Worm (Caenorhabditis elegans): ENCODE results near the gene cln-3.1.

cln-3.1 gene

DNA sequence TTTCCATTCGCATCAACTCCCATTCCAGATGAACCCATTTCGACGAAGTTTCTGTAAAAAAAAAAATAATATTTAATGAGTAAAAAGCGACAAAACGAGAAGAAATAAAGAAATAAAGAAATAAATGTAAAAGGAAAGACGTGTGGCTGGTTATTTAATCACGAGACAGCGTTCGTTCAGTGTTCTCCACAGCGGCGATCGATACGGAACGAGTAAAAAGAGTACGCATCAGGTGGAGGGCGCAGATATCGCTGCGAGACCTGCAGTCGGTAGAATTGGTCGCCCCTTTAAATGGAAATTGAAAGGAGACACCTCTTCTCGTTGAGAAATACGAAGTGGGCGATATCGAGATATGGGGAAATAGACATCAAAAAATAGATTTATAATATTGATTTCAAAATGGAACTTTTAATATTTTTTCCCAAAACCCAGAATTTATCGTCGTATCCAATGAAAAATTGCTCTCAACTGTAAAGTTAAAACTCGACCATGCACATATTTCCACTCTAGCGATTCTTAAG lies 36.7 kb downstream of the cln-3.1 start, which contains the start of gene pqn-70 (continued):
- TF ChIP-seq nhr-232 (tag; optimal IDR thresholded peaks at IDR 0.05) (no peak), ahr-1 (tag; optimal IDR thresholded peaks at IDR 0.05) (no peak), ztf-16 (tag; optimal IDR thresholded peaks at IDR 0.05) (peak; percentile 16), tbx-7 (tag; optimal IDR thresholded peaks at IDR 0.05) (peak; percentile 36), dve-1 (tag; optimal IDR thresholded peaks at IDR 0.05) (peak; percentile 15), zip-5 (tag; optimal IDR thresholded peaks at IDR 0.05) (peak; percentile 32), madf-2 (tag; optimal IDR thresholded peaks at IDR 0.05) (no peak), C38D4.7 (GFP tag; optimal IDR thresholded peaks at IDR 0.05) (no peak), C08G9.2 (tag; optimal IDR thresholded peaks at IDR 0.05) (peak; percentile 68), ttx-3 (tag; optimal IDR thresholded peaks at IDR 0.05) (no peak), hlh-6 (tag; optimal IDR thresholded peaks at IDR 0.05) (no peak), ceh-34 (tag; optimal IDR thresholded peaks at IDR 0.05) (peak; percentile 90), fax-1 (tag; optimal IDR thresholded peaks at IDR 0.05) (peak; percentile 52), pqm-1 (tag; optimal IDR thresholded peaks at IDR 0.05) (peak; percentile 40), unc-55 (GFP tag; optimal IDR thresholded peaks at IDR 0.05) (peak; percentile 31), ceh-18 (tag; optimal IDR thresholded peaks at IDR 0.05) (peak; percentile 35), ceh-24 (tag; optimal IDR thresholded peaks at IDR 0.05) (no peak), ceh-31 (tag; optimal IDR thresholded peaks at IDR 0.05) (peak; percentile 93), dmd-4 (tag; optimal IDR thresholded peaks at IDR 0.05; ENCODE audit: borderline replicate concordance) (peak; percentile 10), ceh-19 (GFP tag; optimal IDR thresholded peaks at IDR 0.05) (peak; percentile 52)

DNA sequence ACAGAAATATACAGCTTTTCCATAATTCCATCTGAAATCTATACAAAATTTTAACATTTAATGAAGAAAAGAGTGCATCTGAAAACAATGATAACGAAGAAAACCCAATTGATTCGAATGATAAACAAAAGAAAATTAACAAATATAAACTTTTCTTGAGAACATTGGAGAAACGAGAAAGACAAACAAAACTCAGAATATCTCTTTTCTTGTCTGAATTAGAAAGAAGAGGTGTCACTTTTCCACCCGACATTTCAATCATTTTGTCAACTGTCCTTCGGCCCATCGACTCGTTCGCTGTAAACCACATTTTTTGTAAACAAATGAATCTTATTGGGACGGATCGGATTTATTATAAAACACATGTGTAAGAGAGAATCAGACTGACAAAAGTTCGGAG lies 39.5 kb downstream of the cln-3.1 start, which contains the start of gene bgal-1:
TSS of gene bgal-1 (minus strand) at position 38 of the 400 bp plus-strand sequence.
- TF ChIP-seq pha-4 (tag; optimal IDR thresholded peaks at IDR 0.05) (no peak), unc-55 (GFP tag; optimal IDR thresholded peaks at IDR 0.05) (peak; percentile 81)

DNA sequence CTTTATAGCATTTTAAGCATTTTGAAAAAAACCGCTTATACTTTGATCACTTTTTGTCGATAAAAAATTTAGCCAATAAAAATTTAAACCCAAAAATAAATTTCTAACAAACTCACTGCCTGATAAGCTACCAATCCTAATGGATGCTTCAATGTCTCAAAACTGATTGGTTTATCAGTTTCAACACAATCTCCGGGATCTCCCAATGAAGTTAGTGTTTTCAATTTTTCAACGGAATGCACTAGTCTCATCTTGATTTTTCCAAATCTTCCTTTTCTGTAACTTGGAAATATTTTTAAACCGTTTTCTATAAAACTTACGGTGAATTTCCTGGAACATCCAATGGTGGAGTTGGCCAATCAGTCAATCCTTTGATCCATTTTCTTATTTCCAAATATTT lies 41.8 kb downstream of the cln-3.1 start:
- TF ChIP-seq unc-42 (tag; optimal IDR thresholded peaks at IDR 0.05) (no peak), ceh-18 (tag; optimal IDR thresholded peaks at IDR 0.05) (no peak), ets-4 (tag; optimal IDR thresholded peaks at IDR 0.05) (no peak), pqm-1 (tag; optimal IDR thresholded peaks at IDR 0.05) (no peak), C08G9.2 (tag; optimal IDR thresholded peaks at IDR 0.05) (no peak), ceh-45 (GFP tag; IDR thresholded peaks at IDR 0.05) (no peak), nhr-11 (tag; optimal IDR thresholded peaks at IDR 0.05) (no peak), ceh-30 (tag; optimal IDR thresholded peaks at IDR 0.05) (no peak), dmd-4 (tag; optimal IDR thresholded peaks at IDR 0.05; ENCODE audit: borderline replicate concordance) (no peak), tbx-2 (tag; optimal IDR thresholded peaks at IDR 0.05) (no peak), pros-1 (tag; optimal IDR thresholded peaks at IDR 0.05) (no peak), eyg-1 (tag; optimal IDR thresholded peaks at IDR 0.05) (no peak), ceh-2 (tag; optimal IDR thresholded peaks at IDR 0.05) (no peak), hlh-30 (tag; optimal IDR thresholded peaks at IDR 0.05; ENCODE audit: insufficient read depth) (no peak)

DNA sequence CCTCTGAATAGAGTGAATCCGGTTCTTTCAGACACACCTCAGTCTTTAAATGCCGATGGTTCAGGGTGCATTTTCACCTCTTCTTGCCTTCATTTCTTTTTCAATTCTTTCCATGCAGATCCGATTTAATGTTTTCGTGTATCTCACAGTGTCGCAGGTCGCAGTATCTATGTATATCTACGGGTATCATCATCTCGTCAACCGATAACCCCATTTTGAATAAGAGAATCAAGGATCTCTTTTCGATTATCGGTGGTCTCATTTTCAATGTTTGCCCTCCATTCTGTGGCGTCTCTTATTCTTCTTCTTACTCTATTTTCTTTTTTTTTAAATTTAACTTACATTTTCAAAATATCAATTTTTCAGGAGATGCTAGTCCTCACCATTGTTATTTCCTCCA lies 44.5 kb downstream of the cln-3.1 start, which contains the start of gene T19B10.2:
TSS of gene T19B10.2 (plus strand) at position 367 of the 400 bp plus-strand sequence.
- no peak for TF ChIP-seq mec-3 (tag; optimal IDR thresholded peaks at IDR 0.05; ENCODE audit: borderline replicate concordance)
- no peak for TF ChIP-seq pros-1 (tag; optimal IDR thresholded peaks at IDR 0.05)
- no peak for TF ChIP-seq ceh-2 (tag; optimal IDR thresholded peaks at IDR 0.05)
- no peak for TF ChIP-seq rnt-1 (tag; optimal IDR thresholded peaks at IDR 0.05)
- no peak for TF ChIP-seq nhr-11 (tag; optimal IDR thresholded peaks at IDR 0.05)
- no peak for TF ChIP-seq pha-4 (tag; optimal IDR thresholded peaks at IDR 0.05)
- TF ChIP-seq madf-2 (tag; optimal IDR thresholded peaks at IDR 0.05), result no peak
- no peak for TF ChIP-seq tbx-7 (tag; optimal IDR thresholded peaks at IDR 0.05)
- TF ChIP-seq T23F11.4 (GFP tag; optimal IDR thresholded peaks at IDR 0.05), result no peak
- no peak for TF ChIP-seq pha-2 (tag; optimal IDR thresholded peaks at IDR 0.05)
- no peak for TF ChIP-seq syd-9 (tag; optimal IDR thresholded peaks at IDR 0.05)
- TF ChIP-seq gmeb-2 (tag; optimal IDR thresholded peaks at IDR 0.05), result no peak
